Worm (Caenorhabditis elegans) whole organism, L1 larva: ENCODE data around the gene T12G3.11.

Experiments
- fkh-8 ChIP-seq: sonication (generic microtip); optimal IDR thresholded peaks from 2 replicates; lab custom pipeline; 2016; ENCODE audit warnings: mild to moderate bottlenecking, missing genetic modification characterization, missing compliant biosample characterization
- lin-15B ChIP-seq: fragments of 150-350 bp; sonication (generic microtip); optimal IDR thresholded peaks from 3 replicates; lab custom pipeline; 2014; ENCODE audit warnings: missing biosample characterization, missing genetic modification characterization
- lin-39 ChIP-seq: fragments of 150-350 bp; optimal IDR thresholded peaks from 2 replicates; lab custom pipeline; 2014; ENCODE audit warnings: missing biosample characterization, missing genetic modification reagents, missing genetic modification characterization
- lsy-2 ChIP-seq, 2 experiments: fragments of 150-350 bp; optimal IDR thresholded peaks; 2 replicates each; lab custom pipeline; 2014; ENCODE audit warnings: missing biosample characterization in 2 of 2, missing genetic modification characterization in 2 of 2
- nhr-11 ChIP-seq: fragments of 150-350 bp; optimal IDR thresholded peaks from 2 replicates; lab custom pipeline; 2014; ENCODE audit warnings: missing biosample characterization, missing genetic modification characterization
- nhr-76 ChIP-seq: sonication (generic microtip); optimal IDR thresholded peaks from 2 replicates; lab custom pipeline; 2017; ENCODE audit warnings: missing biosample characterization, missing genetic modification characterization
- pag-3 ChIP-seq: sonication (generic microtip); optimal IDR thresholded peaks from 2 replicates; lab custom pipeline; 2017; ENCODE audit warnings: missing genetic modification characterization, mild to moderate bottlenecking, missing compliant biosample characterization, antibody characterized with exemption, borderline replicate concordance; ENCODE audit not compliant: insufficient read depth
- rnt-1 ChIP-seq: sonication (generic microtip); optimal IDR thresholded peaks from 2 replicates; lab custom pipeline; 2016; ENCODE audit warnings: mild to moderate bottlenecking, missing genetic modification characterization, moderate library complexity, missing compliant biosample characterization

DNA sequence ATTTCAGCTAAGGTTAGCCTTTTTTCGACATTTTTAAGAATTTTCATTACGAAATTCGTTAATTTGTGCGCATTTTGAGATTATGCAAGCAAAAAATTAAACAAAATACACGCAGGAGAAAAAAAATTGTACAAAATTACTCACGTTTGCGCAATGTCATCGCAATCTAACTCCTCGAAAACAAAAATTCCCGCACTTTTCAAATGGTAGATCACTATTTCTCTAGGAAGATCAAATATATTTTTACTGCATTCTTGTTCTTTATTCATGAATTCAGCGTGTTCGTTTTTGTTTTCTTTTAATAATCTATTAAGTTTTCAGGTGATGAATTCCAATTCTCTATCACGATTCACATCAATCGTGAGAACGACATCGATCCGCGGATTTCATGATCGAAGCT lies 1.4 kb upstream of the T12G3.11 start, which contains the start of the genes T12G3.6 and mrpl-51:
- TF ChIP-seq lsy-2 (tag; optimal IDR thresholded peaks at IDR 0.05; lab: Kevin White, UChicago) (no peak), rnt-1 (tag; lab: Kevin White, UChicago) (no peak), fkh-8 (tag; lab: Kevin White, UChicago) (no peak), lin-39 (tag; lab: Kevin White, UChicago) (no peak), lin-15B (tag; lab: Kevin White, UChicago) (no peak), pag-3 (tag; lab: Kevin White, UChicago) (no peak), nhr-76 (no peak), nhr-11 (tag; lab: Kevin White, UChicago) (no peak)
